Worm (Caenorhabditis elegans) whole organism, L4 larva: ENCODE data around the gene scl-10.

Source experiments
- F37D6.2 ChIP-seq: sonication (generic microtip); optimal IDR thresholded peaks from 2 replicates; lab custom pipeline; 2016; ENCODE audit warnings: mild to moderate bottlenecking, missing genetic modification characterization, missing compliant biosample characterization
- F44E2.7 ChIP-seq: fragments of 200-800 bp; sonication (Bioruptor generic); IDR thresholded peaks from 2 replicates; pipeline ENCODE4 v2.1.2; 2022; ENCODE audit warnings: missing genetic modification characterization, missing compliant biosample characterization
- F49E8.2 ChIP-seq: sonication (generic microtip); optimal IDR thresholded peaks from 2 replicates; lab custom pipeline; 2016; ENCODE audit warnings: missing compliant biosample characterization, mild to moderate bottlenecking, missing genetic modification characterization, borderline replicate concordance
- R02D3.7 ChIP-seq: fragments of 150-350 bp; sonication (generic microtip); optimal IDR thresholded peaks from 3 replicates; lab custom pipeline; 2014; ENCODE audit warnings: missing biosample characterization, missing genetic modification characterization
- Y48G9A.11 ChIP-seq: fragments of 200-800 bp; sonication (Bioruptor generic); IDR thresholded peaks from 2 replicates; pipeline ENCODE4 v1.3.6; 2022; ENCODE audit warnings: missing genetic modification reagents, missing genetic modification characterization, missing compliant biosample characterization
- arid-1 ChIP-seq: fragments of 200-800 bp; sonication (Bioruptor generic); conservative IDR thresholded peaks from 2 replicates; pipeline ENCODE4 v1.3.6; 2022; ENCODE audit warnings: missing genetic modification reagents, missing genetic modification characterization, missing compliant biosample characterization
- ceh-28 ChIP-seq: fragments of 150-350 bp; optimal IDR thresholded peaks from 2 replicates; lab custom pipeline; 2014; ENCODE audit warnings: missing biosample characterization, missing genetic modification reagents, missing genetic modification characterization
- ces-1 ChIP-seq: fragments of 150-350 bp; sonication (generic microtip); optimal IDR thresholded peaks from 4 replicates; lab custom pipeline; 2014; ENCODE audit warnings: missing biosample characterization, missing genetic modification reagents, missing genetic modification characterization
- daf-16 ChIP-seq, 3 experiments: sonication (generic microtip); optimal IDR thresholded peaks; 2 replicates each; lab custom pipeline; 2016 to 2017; ENCODE audit warnings: missing genetic modification characterization in 3 of 3, missing genetic modification reagents in 3 of 3, mild to moderate bottlenecking in 2 of 3, missing compliant biosample characterization in 2 of 3, missing biosample characterization in 1 of 3, moderate library complexity in 1 of 3
- daf-8 ChIP-seq: fragments of 200-800 bp; sonication (Bioruptor generic); IDR thresholded peaks from 2 replicates; pipeline ENCODE4 v1.3.6; 2022; ENCODE audit warnings: missing genetic modification characterization, missing compliant biosample characterization
- dpl-1 ChIP-seq: fragments of 150-350 bp; optimal IDR thresholded peaks from 2 replicates; lab custom pipeline; 2014; ENCODE audit warnings: missing biosample characterization, missing genetic modification reagents, missing genetic modification characterization
- duxl-1 ChIP-seq: sonication (generic microtip); optimal IDR thresholded peaks from 2 replicates; lab custom pipeline; 2016; ENCODE audit warnings: mild to moderate bottlenecking, missing genetic modification characterization, moderate library complexity, missing compliant biosample characterization; ENCODE audit not compliant: poor library complexity
- dve-1 ChIP-seq: sonication (generic microtip); optimal IDR thresholded peaks from 2 replicates; lab custom pipeline; 2017; ENCODE audit warnings: antibody characterized with exemption, mild to moderate bottlenecking, missing genetic modification characterization, missing compliant biosample characterization; ENCODE audit not compliant: insufficient read depth
- egl-43 ChIP-seq: fragments of 200-800 bp; sonication (Bioruptor generic); IDR thresholded peaks from 2 replicates; pipeline ENCODE4 v1.3.6; 2022; ENCODE audit warnings: missing genetic modification reagents, missing genetic modification characterization, missing compliant biosample characterization
- fkh-10 ChIP-seq: fragments of 150-350 bp; optimal IDR thresholded peaks from 2 replicates; lab custom pipeline; 2014; ENCODE audit warnings: missing biosample characterization, missing genetic modification reagents, missing genetic modification characterization
- hif-1 ChIP-seq, 2 experiments: sonication (generic microtip); optimal IDR thresholded peaks; 2 replicates each; lab custom pipeline; 2016 to 2017; ENCODE audit warnings: missing compliant biosample characterization in 2 of 2, missing genetic modification characterization in 2 of 2, missing genetic modification reagents in 2 of 2, missing genotype in 2 of 2, mild to moderate bottlenecking in 1 of 2
- hlh-11 ChIP-seq: fragments of 200-800 bp; sonication (Bioruptor generic); optimal IDR thresholded peaks from 2 replicates; lab custom pipeline; 2018; ENCODE audit warnings: mild to moderate bottlenecking, missing genetic modification characterization, missing compliant biosample characterization
- hlh-30 ChIP-seq: sonication (generic microtip); optimal IDR thresholded peaks from 2 replicates; lab custom pipeline; 2017; ENCODE audit warnings: antibody characterized with exemption, mild to moderate bottlenecking, missing genetic modification characterization, missing compliant biosample characterization; ENCODE audit not compliant: insufficient read depth
- hmg-1.1 ChIP-seq: fragments of 200-800 bp; sonication (Bioruptor generic); IDR thresholded peaks from 2 replicates; pipeline ENCODE4 v1.3.6; 2022; ENCODE audit warnings: missing genetic modification reagents, missing genetic modification characterization, missing compliant biosample characterization
- lin-1 ChIP-seq: fragments of 200-800 bp; sonication (Bioruptor generic); IDR thresholded peaks from 2 replicates; pipeline ENCODE4 v1.3.6; 2022; ENCODE audit warnings: missing genetic modification reagents, missing genetic modification characterization, missing compliant biosample characterization
- lin-13 ChIP-seq: fragments of 150-350 bp; optimal IDR thresholded peaks from 2 replicates; lab custom pipeline; 2014; ENCODE audit warnings: missing biosample characterization, missing genetic modification reagents, missing genetic modification characterization
- lin-29 ChIP-seq: fragments of 200-800 bp; sonication (Bioruptor generic); IDR thresholded peaks from 2 replicates; pipeline ENCODE4 v1.3.6; 2022; ENCODE audit warnings: missing genetic modification reagents, missing genetic modification characterization, missing compliant biosample characterization
- lin-38 ChIP-seq: fragments of 200-800 bp; sonication (Bioruptor generic); IDR thresholded peaks from 2 replicates; pipeline ENCODE4 v1.3.6; 2022; ENCODE audit warnings: missing genetic modification reagents, missing genetic modification characterization, missing compliant biosample characterization
- lsy-2 ChIP-seq, 2 experiments: fragments of 150-350 bp in 1 of 2; sonication (generic microtip) in 1 of 2; optimal IDR thresholded peaks; 2 replicates each; lab custom pipeline; 2014 to 2017; ENCODE audit warnings: missing biosample characterization in 2 of 2, missing genetic modification characterization in 2 of 2
- madf-5 ChIP-seq, 2 experiments: fragments of 200-800 bp; sonication (Bioruptor generic); IDR thresholded peaks; 2 replicates each; pipeline ENCODE4 v1.3.6; 2022; ENCODE audit warnings: missing compliant biosample characterization in 2 of 2, missing genetic modification characterization in 2 of 2
- mep-1 ChIP-seq: fragments of 150-350 bp; sonication (generic microtip); optimal IDR thresholded peaks from 3 replicates; lab custom pipeline; 2014; ENCODE audit warnings: missing biosample characterization, missing genetic modification characterization
- mes-2 ChIP-seq: sonication (generic microtip); optimal IDR thresholded peaks from 2 replicates; lab custom pipeline; 2016; ENCODE audit warnings: missing genotype, mild to moderate bottlenecking, missing genetic modification characterization, missing compliant biosample characterization; ENCODE audit not compliant: poor library complexity, severe bottlenecking
- nhr-11 ChIP-seq: fragments of 150-350 bp; optimal IDR thresholded peaks from 2 replicates; lab custom pipeline; 2014; ENCODE audit warnings: missing biosample characterization, missing genetic modification characterization
- nhr-237 ChIP-seq: sonication (generic microtip); optimal IDR thresholded peaks from 2 replicates; lab custom pipeline; 2017; ENCODE audit warnings: missing biosample characterization, missing genetic modification characterization
- nhr-6 ChIP-seq: fragments of 150-350 bp; optimal IDR thresholded peaks from 2 replicates; lab custom pipeline; 2014; ENCODE audit warnings: missing biosample characterization, missing genetic modification characterization
- nhr-77 ChIP-seq: fragments of 150-350 bp; optimal IDR thresholded peaks from 2 replicates; lab custom pipeline; 2014; ENCODE audit warnings: missing biosample characterization, missing genetic modification characterization
- pha-4 ChIP-seq, 2 experiments: fragments of 150-350 bp in 1 of 2; fragments of 200-800 bp in 1 of 2; sonication (Bioruptor generic) in 1 of 2; IDR thresholded peaks in 1 of 2; optimal IDR thresholded peaks in 1 of 2; 2 replicates each; pipeline versions ENCODE4 v1.3.6 to Lab custom; 2014 to 2022; ENCODE audit warnings: missing genetic modification characterization in 2 of 2, missing genetic modification reagents in 2 of 2, missing biosample characterization in 1 of 2, missing compliant biosample characterization in 1 of 2
- rbr-2 ChIP-seq: sonication (generic microtip); optimal IDR thresholded peaks from 2 replicates; lab custom pipeline; 2016; ENCODE audit warnings: missing genotype, missing genetic modification characterization, missing compliant biosample characterization
- saeg-2 ChIP-seq: fragments of 200-800 bp; sonication (Bioruptor generic); IDR thresholded peaks from 2 replicates; pipeline ENCODE4 v1.3.6; 2022; ENCODE audit warnings: missing genetic modification reagents, missing genetic modification characterization, missing compliant biosample characterization
- sdz-12 ChIP-seq: fragments of 200-800 bp; sonication (Bioruptor generic); optimal IDR thresholded peaks from 2 replicates; lab custom pipeline; 2018; ENCODE audit warnings: mild to moderate bottlenecking, missing genetic modification characterization, missing compliant biosample characterization
- skn-1 ChIP-seq: fragments of 150-350 bp; optimal IDR thresholded peaks from 2 replicates; lab custom pipeline; 2014; ENCODE audit warnings: missing biosample characterization, missing genetic modification characterization
- snpc-1.2 ChIP-seq: fragments of 200-800 bp; sonication (Bioruptor generic); IDR thresholded peaks from 2 replicates; pipeline ENCODE4 v1.3.6; 2022; ENCODE audit warnings: missing genetic modification reagents, missing genetic modification characterization, missing compliant biosample characterization
- unc-130 ChIP-seq: sonication (generic microtip); optimal IDR thresholded peaks from 2 replicates; lab custom pipeline; 2016; ENCODE audit warnings: missing genetic modification reagents, missing genetic modification characterization, missing compliant biosample characterization
- zfp-3 ChIP-seq: fragments of 200-800 bp; sonication (Bioruptor generic); conservative IDR thresholded peaks from 2 replicates; pipeline ENCODE4 v1.3.6; 2022; ENCODE audit warnings: missing genetic modification reagents, missing genetic modification characterization, missing compliant biosample characterization

Gene scl-10

DNA sequence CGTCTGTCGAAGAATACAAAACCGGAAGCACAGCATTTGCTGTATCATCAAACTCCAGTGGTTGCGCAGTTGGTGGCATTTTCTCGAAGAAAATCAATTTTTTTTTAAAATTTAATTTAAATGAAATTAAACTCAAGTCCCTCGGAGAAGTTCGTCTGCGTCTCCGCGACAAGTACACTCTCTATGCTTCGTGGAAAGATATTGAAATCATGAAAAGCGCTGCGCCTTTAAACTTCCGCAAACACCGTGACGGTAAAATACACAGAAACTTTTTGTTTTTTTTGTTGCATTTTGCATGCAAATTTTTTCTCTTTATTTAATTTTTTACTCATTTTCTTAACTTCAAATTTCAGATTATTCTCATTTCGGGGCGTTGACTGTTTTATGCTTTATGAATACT lies 50.4 kb downstream of the scl-10 start, which contains the start of the genes dli-1, tin-9.2 and exos-4.1:
dli-1 (minus strand) TSS at position 141 of the 400 bp plus-strand sequence.
tin-9.2 (plus strand) TSS at position 344 of the 400 bp plus-strand sequence.
exos-4.1 (plus strand) TSS at position 348 of the 400 bp plus-strand sequence.
- TF ChIP-seq F44E2.7 (GFP tag; lab: Robert Waterston, UW) (no peak), dve-1 (peak; percentile 44), egl-43 (no peak), rbr-2 (tag; lab: Kevin White, UChicago) (peak; percentile 68), dpl-1 (GFP tag; lab: Kevin White, UChicago) (peak; percentile 78), ces-1 (GFP tag; lab: Kevin White, UChicago) (peak; percentile 3), hlh-30 (tag; lab: Kevin White, UChicago) (peak; percentile 46), nhr-6 (tag; lab: Kevin White, UChicago) (peak; percentile 42), lin-29 (GFP tag; lab: Robert Waterston, UW) (no peak), duxl-1 (tag; lab: Kevin White, UChicago) (peak; percentile 33), nhr-237 (tag; lab: Kevin White, UChicago) (no peak), zfp-3 (GFP tag; lab: Robert Waterston, UW) (no peak), saeg-2 (GFP tag; lab: Robert Waterston, UW) (no peak), nhr-77 (tag; lab: Kevin White, UChicago) (no peak), mes-2 (tag; lab: Kevin White, UChicago) (peak; percentile 80), F49E8.2 (no peak), mep-1 (tag; lab: Kevin White, UChicago) (peak; percentile 69), lin-1 (GFP tag; lab: Robert Waterston, UW) (no peak), lin-38 (GFP tag; lab: Robert Waterston, UW) (peak; percentile 81), lsy-2 (tag; optimal IDR thresholded peaks at IDR 0.05; lab: Kevin White, UChicago) (peak in 1 of 2 experiments; percentile 89), skn-1 (tag; lab: Kevin White, UChicago) (no peak), arid-1 (GFP tag; lab: Robert Waterston, UW) (peak; percentile 42), fkh-10 (peak; percentile 34), pha-4 (GFP tag; IDR thresholded peaks at IDR 0.05; lab: Robert Waterston, UW) (0 out of 2 replicates have a peak, but pooled peaks have one; percentile 33), pha-4 (tag; optimal IDR thresholded peaks at IDR 0.05; lab: Kevin White, UChicago) (no peak), unc-130 (GFP tag; lab: Kevin White, UChicago) (peak; percentile 28), Y48G9A.11 (GFP tag; lab: Robert Waterston, UW) (no peak), madf-5 (GFP tag; IDR thresholded peaks at IDR 0.05; lab: Robert Waterston, UW) (no peak), ceh-28 (tag; lab: Kevin White, UChicago) (no peak), daf-16 (GFP tag; optimal IDR thresholded peaks at IDR 0.05; lab: Kevin White, UChicago) (no peak), daf-16 (tag; optimal IDR thresholded peaks at IDR 0.05; lab: Kevin White, UChicago) (peak; percentile 35), F37D6.2 (tag; lab: Kevin White, UChicago) (peak; percentile 9), R02D3.7 (tag; lab: Kevin White, UChicago) (no peak), hlh-11 (peak; percentile 52), snpc-1.2 (GFP tag; lab: Robert Waterston, UW) (peak; percentile 80), sdz-12 (no peak), daf-8 (GFP tag; lab: Robert Waterston, UW) (no peak), nhr-11 (peak; percentile 7), hif-1 (tag; optimal IDR thresholded peaks at IDR 0.05; lab: Kevin White, UChicago) (peak in 1 of 2 experiments; percentile 15), lin-13 (GFP tag; lab: Kevin White, UChicago) (no peak), hmg-1.1 (GFP tag; lab: Robert Waterston, UW) (peak; percentile 65)
